Worm (Caenorhabditis elegans) whole organism, late embryonic: ENCODE measurements around the gene ZK1290.13.

Experiments used
- C08G9.2 ChIP-seq: sonication (generic microtip); optimal IDR thresholded peaks from 2 replicates; lab custom pipeline; 2016; ENCODE audit warnings: mild to moderate bottlenecking, missing genetic modification characterization, moderate library complexity, missing compliant biosample characterization
- C38D4.7 ChIP-seq: fragments of 200-800 bp; sonication (Bioruptor generic); optimal IDR thresholded peaks from 2 replicates; lab custom pipeline; 2018; ENCODE audit warnings: mild to moderate bottlenecking, missing genetic modification characterization, moderate library complexity, missing compliant biosample characterization
- F13H6.1 ChIP-seq: sonication (generic microtip); optimal IDR thresholded peaks from 2 replicates; lab custom pipeline; 2016; ENCODE audit warnings: missing genetic modification characterization, missing compliant biosample characterization
- K02D7.2 ChIP-seq: sonication (generic microtip); optimal IDR thresholded peaks from 2 replicates; lab custom pipeline; 2017; ENCODE audit warnings: mild to moderate bottlenecking, missing genetic modification characterization, missing compliant biosample characterization
- K09A11.1 ChIP-seq: sonication (generic microtip); optimal IDR thresholded peaks from 2 replicates; lab custom pipeline; 2017; ENCODE audit warnings: antibody characterized with exemption, mild to moderate bottlenecking, missing genetic modification characterization, missing compliant biosample characterization; ENCODE audit not compliant: insufficient read depth
- ama-1 ChIP-seq: fragments of 150-350 bp; optimal IDR thresholded peaks from 2 replicates; lab custom pipeline; 2014
- ceh-14 ChIP-seq: sonication (generic microtip); optimal IDR thresholded peaks from 2 replicates; lab custom pipeline; 2016; ENCODE audit warnings: missing genotype, missing genetic modification characterization, missing compliant biosample characterization
- ceh-18 ChIP-seq: sonication (generic microtip); optimal IDR thresholded peaks from 2 replicates; lab custom pipeline; 2016; ENCODE audit warnings: missing genetic modification characterization, missing compliant biosample characterization
- ceh-19 ChIP-seq: fragments of 200-800 bp; sonication (Bioruptor generic); optimal IDR thresholded peaks from 2 replicates; lab custom pipeline; 2018; ENCODE audit warnings: mild to moderate bottlenecking, missing genetic modification characterization, missing compliant biosample characterization
- ceh-30 ChIP-seq: fragments of 150-350 bp; optimal IDR thresholded peaks from 2 replicates; lab custom pipeline; 2014; ENCODE audit warnings: missing biosample characterization, missing genetic modification characterization
- ceh-31 ChIP-seq: sonication (generic microtip); optimal IDR thresholded peaks from 2 replicates; lab custom pipeline; 2016; ENCODE audit warnings: missing genetic modification characterization, missing compliant biosample characterization
- ceh-34 ChIP-seq: sonication (generic microtip); optimal IDR thresholded peaks from 2 replicates; lab custom pipeline; 2016; ENCODE audit warnings: mild to moderate bottlenecking, missing genetic modification characterization, missing compliant biosample characterization
- ceh-48 ChIP-seq: sonication (generic microtip); optimal IDR thresholded peaks from 2 replicates; lab custom pipeline; 2016; ENCODE audit warnings: missing genetic modification characterization, inconsistent platforms, missing compliant biosample characterization
- ceh-9 ChIP-seq: sonication (generic microtip); optimal IDR thresholded peaks from 2 replicates; lab custom pipeline; 2016; ENCODE audit warnings: mild to moderate bottlenecking, missing genetic modification characterization, inconsistent platforms, missing compliant biosample characterization
- che-1 ChIP-seq: sonication (generic microtip); optimal IDR thresholded peaks from 2 replicates; lab custom pipeline; 2016; ENCODE audit warnings: mild to moderate bottlenecking, missing genetic modification characterization, missing compliant biosample characterization
- dve-1 ChIP-seq: sonication (generic microtip); optimal IDR thresholded peaks from 2 replicates; lab custom pipeline; 2017; ENCODE audit warnings: antibody characterized with exemption, mild to moderate bottlenecking, missing genetic modification characterization, missing compliant biosample characterization
- elt-2 ChIP-seq: sonication (generic microtip); optimal IDR thresholded peaks from 2 replicates; lab custom pipeline; 2016; ENCODE audit warnings: missing genetic modification reagents, missing genetic modification characterization, missing compliant biosample characterization
- elt-4 ChIP-seq: sonication (generic microtip); optimal IDR thresholded peaks from 2 replicates; lab custom pipeline; 2016; ENCODE audit warnings: missing genetic modification characterization, missing compliant biosample characterization
- ets-4 ChIP-seq: sonication (generic microtip); optimal IDR thresholded peaks from 2 replicates; lab custom pipeline; 2016; ENCODE audit warnings: missing genetic modification characterization, missing compliant biosample characterization
- fkh-10 ChIP-seq: fragments of 150-350 bp; optimal IDR thresholded peaks from 2 replicates; lab custom pipeline; 2014; ENCODE audit warnings: missing biosample characterization, missing genetic modification reagents, missing genetic modification characterization
- fkh-6 ChIP-seq: sonication (generic microtip); optimal IDR thresholded peaks from 2 replicates; lab custom pipeline; 2016; ENCODE audit warnings: missing genetic modification characterization, missing compliant biosample characterization
- gmeb-2 ChIP-seq: sonication (generic microtip); optimal IDR thresholded peaks from 2 replicates; lab custom pipeline; 2016; ENCODE audit warnings: missing genetic modification characterization, inconsistent platforms, missing compliant biosample characterization
- hlh-15 ChIP-seq: sonication (generic microtip); optimal IDR thresholded peaks from 2 replicates; lab custom pipeline; 2016; ENCODE audit warnings: missing genetic modification characterization, missing compliant biosample characterization
- hlh-30 ChIP-seq: sonication (generic microtip); optimal IDR thresholded peaks from 2 replicates; lab custom pipeline; 2017; ENCODE audit warnings: antibody characterized with exemption, missing genetic modification characterization, missing compliant biosample characterization; ENCODE audit not compliant: insufficient read depth
- hlh-8 ChIP-seq: sonication (generic microtip); optimal IDR thresholded peaks from 2 replicates; lab custom pipeline; 2016; ENCODE audit warnings: missing genotype, missing genetic modification characterization, missing compliant biosample characterization
- lim-6 ChIP-seq: sonication (generic microtip); optimal IDR thresholded peaks from 2 replicates; lab custom pipeline; 2016; ENCODE audit warnings: missing genetic modification characterization, missing compliant biosample characterization
- lin-11 ChIP-seq: fragments of 200-800 bp; sonication (Bioruptor generic); optimal IDR thresholded peaks from 2 replicates; lab custom pipeline; 2018; ENCODE audit warnings: mild to moderate bottlenecking, missing genetic modification characterization, missing compliant biosample characterization
- mec-3 ChIP-seq: sonication (generic microtip); optimal IDR thresholded peaks from 2 replicates; lab custom pipeline; 2016; ENCODE audit warnings: borderline replicate concordance, missing genetic modification characterization, missing compliant biosample characterization
- nhr-11 ChIP-seq: fragments of 150-350 bp; optimal IDR thresholded peaks from 2 replicates; lab custom pipeline; 2014; ENCODE audit warnings: missing biosample characterization, missing genetic modification characterization
- npax-4 ChIP-seq: sonication (generic microtip); optimal IDR thresholded peaks from 2 replicates; lab custom pipeline; 2016; ENCODE audit warnings: missing genetic modification characterization, missing compliant biosample characterization
- pag-3 ChIP-seq: sonication (generic microtip); optimal IDR thresholded peaks from 2 replicates; lab custom pipeline; 2016; ENCODE audit warnings: missing compliant biosample characterization, missing genetic modification characterization, borderline replicate concordance
- pax-1 ChIP-seq: fragments of 150-350 bp; optimal IDR thresholded peaks from 2 replicates; lab custom pipeline; 2014; ENCODE audit warnings: missing biosample characterization, missing genetic modification characterization
- pha-2 ChIP-seq: sonication (generic microtip); optimal IDR thresholded peaks from 2 replicates; lab custom pipeline; 2017; ENCODE audit warnings: mild to moderate bottlenecking, missing genetic modification characterization, missing compliant biosample characterization
- pha-4 ChIP-seq: fragments of 150-350 bp; optimal IDR thresholded peaks from 2 replicates; lab custom pipeline; 2018; ENCODE audit warnings: missing biosample characterization, missing genetic modification reagents, missing genetic modification characterization
- pqm-1 ChIP-seq: sonication (generic microtip); optimal IDR thresholded peaks from 2 replicates; lab custom pipeline; 2016; ENCODE audit warnings: missing genetic modification characterization, missing compliant biosample characterization
- ref-2 ChIP-seq: sonication (generic microtip); optimal IDR thresholded peaks from 2 replicates; lab custom pipeline; 2016; ENCODE audit warnings: missing genetic modification characterization, missing compliant biosample characterization
- rnt-1 ChIP-seq: sonication (generic microtip); optimal IDR thresholded peaks from 2 replicates; lab custom pipeline; 2016; ENCODE audit warnings: missing genetic modification characterization, missing compliant biosample characterization
- sox-2 ChIP-seq: fragments of 200-800 bp; sonication (Bioruptor generic); IDR thresholded peaks from 2 replicates; pipeline ENCODE4 v1.3.6; 2022; ENCODE audit warnings: missing genetic modification reagents, missing genetic modification characterization, missing compliant biosample characterization
- sox-4 ChIP-seq: sonication (generic microtip); optimal IDR thresholded peaks from 2 replicates; lab custom pipeline; 2017; ENCODE audit warnings: mild to moderate bottlenecking, missing genetic modification characterization, inconsistent platforms, missing compliant biosample characterization
- ttx-3 ChIP-seq: sonication (generic microtip); optimal IDR thresholded peaks from 2 replicates; lab custom pipeline; 2016; ENCODE audit warnings: missing genetic modification reagents, missing genetic modification characterization, missing compliant biosample characterization
- unc-42 ChIP-seq: sonication (generic microtip); optimal IDR thresholded peaks from 2 replicates; lab custom pipeline; 2016; ENCODE audit warnings: missing genotype, missing genetic modification characterization, missing compliant biosample characterization
- unc-55 ChIP-seq: sonication (generic microtip); optimal IDR thresholded peaks from 2 replicates; lab custom pipeline; 2017; ENCODE audit warnings: missing biosample characterization, missing genetic modification reagents, missing genetic modification characterization
- unc-86 ChIP-seq: sonication (generic microtip); optimal IDR thresholded peaks from 2 replicates; lab custom pipeline; 2016; ENCODE audit warnings: missing genetic modification characterization, missing compliant biosample characterization
- zip-5 ChIP-seq: sonication (generic microtip); optimal IDR thresholded peaks from 2 replicates; lab custom pipeline; 2016; ENCODE audit warnings: missing genetic modification characterization, missing compliant biosample characterization
- ztf-16 ChIP-seq: sonication (generic microtip); optimal IDR thresholded peaks from 2 replicates; lab custom pipeline; 2017; ENCODE audit warnings: missing genetic modification characterization, missing compliant biosample characterization

Gene ZK1290.13

ce11 chrII:7562616-7563015 is 27.8 kb downstream of the ZK1290.13 start:
- TF ChIP-seq ceh-14 (tag; lab: Kevin White, UChicago) (no peak), pha-4 (tag; lab: Kevin White, UChicago) (no peak), C38D4.7 (no peak), ref-2 (tag; lab: Kevin White, UChicago) (no peak), elt-2 (tag; lab: Kevin White, UChicago) (no peak)
- TF ChIP-seq, all 69 proteins: peak for 0

DNA sequence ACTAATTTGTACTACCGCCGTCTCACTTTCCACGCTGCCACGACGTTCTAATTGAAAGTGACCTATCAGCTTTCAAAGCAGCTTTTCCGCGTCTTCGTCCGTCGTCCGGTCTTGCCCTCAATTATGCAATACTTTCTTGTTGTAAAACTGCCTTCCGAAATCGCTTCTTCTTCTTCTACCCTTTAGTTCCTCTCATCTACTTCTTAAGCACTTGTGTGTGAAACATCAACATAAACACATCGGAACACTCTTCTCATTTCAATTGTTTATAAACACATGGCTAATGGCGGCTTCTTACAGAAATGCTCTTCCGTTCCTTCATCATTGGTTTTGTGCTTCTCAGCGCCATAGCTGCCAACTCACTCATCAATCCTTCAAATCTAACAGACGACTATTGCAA is 35.5 kb downstream of the ZK1290.13 start, which contains the start of gene F35D2.3:
F35D2.3 (plus strand) TSS at position 301 of the 400 bp plus-strand sequence.
- no peak for TF ChIP-seq lin-11
- TF ChIP-seq F13H6.1 (tag; lab: Kevin White, UChicago) = no peak
- no peak for TF ChIP-seq dve-1 (tag; lab: Kevin White, UChicago)
- no peak for TF ChIP-seq unc-55
- TF ChIP-seq sox-4 = no peak
- TF ChIP-seq K02D7.2 (tag; lab: Kevin White, UChicago) = no peak
- TF ChIP-seq ceh-31 (tag; lab: Kevin White, UChicago) = no peak
- no peak for TF ChIP-seq elt-4 (tag; lab: Kevin White, UChicago)
- no peak for TF ChIP-seq K09A11.1 (tag; lab: Kevin White, UChicago)
- no peak for TF ChIP-seq nhr-11 (tag; lab: Kevin White, UChicago)
- no peak for TF ChIP-seq npax-4 (tag; lab: Kevin White, UChicago)
- no peak for TF ChIP-seq ztf-16 (tag; lab: Kevin White, UChicago)
- no peak for TF ChIP-seq mec-3 (tag; lab: Kevin White, UChicago)
- TF ChIP-seq ceh-34 (tag; lab: Kevin White, UChicago) = no peak
- TF ChIP-seq ceh-48 (tag; lab: Kevin White, UChicago) = no peak
- no peak for TF ChIP-seq che-1
- no peak for TF ChIP-seq rnt-1 (tag; lab: Kevin White, UChicago)

DNA sequence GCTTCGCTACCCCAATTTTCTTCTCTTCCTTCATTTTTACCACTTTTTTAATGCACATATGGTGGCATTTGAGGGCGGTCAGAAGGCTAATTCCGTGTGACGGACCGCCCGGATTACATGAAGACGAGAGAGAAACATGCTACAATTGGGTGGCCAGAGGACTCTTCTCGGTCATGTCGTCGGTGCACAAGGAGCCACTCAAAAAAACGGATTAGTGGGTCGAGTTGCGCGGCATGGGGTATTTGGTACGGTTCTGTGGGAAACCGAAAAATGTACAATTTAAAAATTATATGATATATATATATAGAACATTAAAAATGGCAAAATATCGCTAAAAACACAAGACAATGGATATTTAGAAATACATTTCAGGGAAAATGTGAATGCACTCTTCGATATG is 36.0 kb downstream of the ZK1290.13 start:
- TF ChIP-seq unc-55 (no peak), unc-86 (tag; lab: Kevin White, UChicago) (no peak), pax-1 (tag; lab: Kevin White, UChicago) (no peak), elt-2 (tag; lab: Kevin White, UChicago) (no peak)

- no peak for TF ChIP-seq unc-42
- no peak for TF ChIP-seq dve-1 (tag; lab: Kevin White, UChicago)
- no peak for TF ChIP-seq ceh-14 (tag; lab: Kevin White, UChicago)
- no peak for TF ChIP-seq hlh-15
- no peak for TF ChIP-seq ztf-16 (tag; lab: Kevin White, UChicago)
- TF ChIP-seq pax-1 (tag; lab: Kevin White, UChicago) = no peak
- TF ChIP-seq lim-6 = no peak
- no peak for TF ChIP-seq ets-4 (tag; lab: Kevin White, UChicago)
- TF ChIP-seq ceh-31 (tag; lab: Kevin White, UChicago) = no peak
- TF ChIP-seq mec-3 (tag; lab: Kevin White, UChicago) = no peak
- no peak for TF ChIP-seq fkh-6 (tag; lab: Kevin White, UChicago)
- TF ChIP-seq ceh-48 (tag; lab: Kevin White, UChicago) = no peak
- no peak for TF ChIP-seq zip-5
- TF ChIP-seq ceh-18 (tag; lab: Kevin White, UChicago) = no peak
- no peak for TF ChIP-seq pag-3 (tag; lab: Kevin White, UChicago)
Observed at ce11 chrII:7574143-7574542, 39.3 kb downstream of the ZK1290.13 start, which contains the start of gene F35D2.2. TSS of gene F35D2.2 (plus strand) at chrII:7574443.

DNA sequence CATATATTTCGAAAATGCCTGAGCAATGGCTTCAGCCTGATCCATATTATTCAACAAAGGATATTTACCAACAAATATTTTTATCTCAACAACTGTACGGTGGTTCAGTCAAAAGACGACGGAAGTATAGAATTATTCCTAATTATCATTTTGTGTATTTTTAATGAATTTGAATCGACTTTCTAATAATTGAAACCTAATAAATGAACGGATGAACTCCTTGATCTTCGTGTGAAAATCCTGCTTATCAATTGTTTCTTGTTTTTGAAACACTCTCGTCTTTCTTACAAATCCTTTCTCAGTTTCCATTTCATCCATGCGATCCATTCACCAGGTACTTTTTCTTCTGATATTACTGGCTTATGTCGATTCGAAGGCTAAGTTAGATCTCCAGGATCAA is 40.8 kb downstream of the ZK1290.13 start, which contains the start of gene F35D2.1:
F35D2.1 (plus strand) TSS at position 301 of the 400 bp plus-strand sequence.
- no peak for TF ChIP-seq ttx-3 (tag; lab: Kevin White, UChicago)
- TF ChIP-seq ceh-30 (tag; lab: Kevin White, UChicago) = no peak
- no peak for TF ChIP-seq ama-1 (lab: Kevin White, UChicago)
- TF ChIP-seq hlh-30 (tag; lab: Kevin White, UChicago) = no peak
- TF ChIP-seq pag-3 (tag; lab: Kevin White, UChicago) = no peak
- TF ChIP-seq ceh-9 = no peak
- TF ChIP-seq C08G9.2 (tag; lab: Kevin White, UChicago) = no peak
- no peak for TF ChIP-seq gmeb-2 (tag; lab: Kevin White, UChicago)
- TF ChIP-seq hlh-15 = no peak
- no peak for TF ChIP-seq fkh-10
- TF ChIP-seq pha-2 (tag; lab: Kevin White, UChicago) = no peak
- no peak for TF ChIP-seq ceh-19 (GFP tag; lab: Kevin White, UChicago)
- TF ChIP-seq sox-2 (GFP tag; lab: Robert Waterston, UW) = no peak
- TF ChIP-seq hlh-8 (tag; lab: Kevin White, UChicago) = no peak
- TF ChIP-seq unc-86 (tag; lab: Kevin White, UChicago) = no peak
- no peak for TF ChIP-seq unc-55
- no peak for TF ChIP-seq npax-4 (tag; lab: Kevin White, UChicago)
- TF ChIP-seq pqm-1 (tag; lab: Kevin White, UChicago) = no peak
